Fruit fly (Drosophila melanogaster): ENCODE measurements around the gene CG14304.

Gene CG14304

DNA sequence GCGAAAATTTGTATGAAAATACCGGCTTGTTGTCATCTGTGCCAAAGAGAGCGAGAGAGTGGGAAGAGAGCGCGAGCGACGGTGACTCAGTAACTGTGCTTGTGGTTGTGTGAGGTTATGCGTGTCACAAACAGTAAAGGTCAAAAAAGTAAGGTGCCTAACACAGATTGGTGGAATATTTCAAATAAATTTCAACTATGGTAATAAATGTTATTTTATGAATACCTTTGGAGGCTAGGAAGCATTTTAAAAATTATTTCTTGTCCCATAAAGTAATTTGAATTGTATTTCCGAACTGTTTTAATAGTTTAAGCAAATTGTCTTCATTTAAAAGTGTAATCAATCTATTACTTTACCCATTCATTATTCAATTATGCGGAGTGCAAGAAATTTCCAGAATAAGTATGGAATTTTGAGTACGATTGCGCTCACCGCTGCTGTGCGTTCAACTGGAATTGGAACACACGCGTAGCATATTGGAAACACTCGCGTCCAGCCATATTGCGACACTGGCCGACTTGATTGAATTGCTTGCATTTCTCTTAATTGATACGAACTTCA, 47.3 kb downstream of the CG14304 start (continued):
- TF ChIP-seq CG30403 (GFP tag; optimal IDR thresholded peaks at IDR 0.05): peak; percentile 97
- peak; percentile 90 for TF ChIP-seq sisA (GFP tag; IDR thresholded peaks at IDR 0.05)
- TF ChIP-seq BtbVII (GFP tag; optimal IDR thresholded peaks at IDR 0.05): peak; percentile 92
- peak; percentile 41 for TF ChIP-seq yki (optimal IDR thresholded peaks at IDR 0.05)
- TF ChIP-seq slp2 (GFP tag; optimal IDR thresholded peaks at IDR 0.05): peak; percentile 93
- TF ChIP-seq MBD-R2 (GFP tag; IDR thresholded peaks at IDR 0.05): peak; percentile 72
- TF ChIP-seq ranshi (GFP tag; IDR thresholded peaks at IDR 0.05): peak; percentile 80
- TF ChIP-seq CG6854 (GFP tag; optimal IDR thresholded peaks at IDR 0.05): peak; percentile 90
- peak; percentile 94 for TF ChIP-seq Atf-2 (GFP tag; optimal IDR thresholded peaks at IDR 0.05)
- peak; percentile 88 for TF ChIP-seq CG1603 (tag; optimal IDR thresholded peaks at IDR 0.05)
- TF ChIP-seq ap (GFP tag; IDR thresholded peaks at IDR 0.05): peak; percentile 86
- TF ChIP-seq oc (tag; optimal IDR thresholded peaks at IDR 0.05): peak; percentile 89
- TF ChIP-seq seq (GFP tag; IDR thresholded peaks at IDR 0.05): peak; percentile 94
- TF ChIP-seq unc-4 (GFP tag; IDR thresholded peaks at IDR 0.05; ENCODE audit: partially characterized antibody): no peak
- TF ChIP-seq zfh1 (GFP tag; IDR thresholded peaks at IDR 0.05): peak; percentile 83
- TF ChIP-seq sr (GFP tag; IDR thresholded peaks at IDR 0.05): no peak
- peak; percentile 96 for TF ChIP-seq dysf (GFP tag; IDR thresholded peaks at IDR 0.05)
- TF ChIP-seq TFAM (GFP tag; optimal IDR thresholded peaks at IDR 0.05): peak; percentile 66
- peak; percentile 90 for TF ChIP-seq salm (tag; optimal IDR thresholded peaks at IDR 0.05)
- peak; percentile 93 to 96 for TF ChIP-seq dpn (GFP tag; optimal IDR thresholded peaks at IDR 0.05)
- peak; percentile 89 for TF ChIP-seq peb (GFP tag; IDR thresholded peaks at IDR 0.05)
- no peak for TF ChIP-seq Dp (GFP tag; optimal IDR thresholded peaks at IDR 0.05)
- peak; percentile 14 for TF ChIP-seq BEAF-32 (GFP tag; optimal IDR thresholded peaks at IDR 0.05)
- TF ChIP-seq Hey (tag; optimal IDR thresholded peaks at IDR 0.05): peak; percentile 56
- TF ChIP-seq CG13894 (tag; optimal IDR thresholded peaks at IDR 0.05): peak; percentile 81
- TF ChIP-seq cato (GFP tag; optimal IDR thresholded peaks at IDR 0.05; ENCODE audit: borderline replicate concordance): peak; percentile 92
- peak; percentile 80 for TF ChIP-seq CG8359 (GFP tag; optimal IDR thresholded peaks at IDR 0.05; ENCODE audit: borderline replicate concordance)
- TF ChIP-seq zf30C (GFP tag; optimal IDR thresholded peaks at IDR 0.05): no peak
- TF ChIP-seq CG7372 (GFP tag; IDR thresholded peaks at IDR 0.05): peak; percentile 88
- TF ChIP-seq CG33213 (GFP tag; optimal IDR thresholded peaks at IDR 0.05): peak; percentile 67
- TF ChIP-seq so (GFP tag; IDR thresholded peaks at IDR 0.05): peak; percentile 95
- no peak for TF ChIP-seq CG42726 (GFP tag; IDR thresholded peaks at IDR 0.05; ENCODE audit: partially characterized antibody)
- peak; percentile 95 for TF ChIP-seq Ptx1 (GFP tag; IDR thresholded peaks at IDR 0.05)
- TF ChIP-seq CG15479 (GFP tag; optimal IDR thresholded peaks at IDR 0.05): peak; percentile 44
- peak; percentile 94 for TF ChIP-seq Drgx (GFP tag; IDR thresholded peaks at IDR 0.05)
- peak; percentile 75 for TF ChIP-seq CG10431 (GFP tag; optimal IDR thresholded peaks at IDR 0.05)
- peak; percentile 92 for TF ChIP-seq Rfx (GFP tag; IDR thresholded peaks at IDR 0.05)
- peak; percentile 65; the same call in 1 of the 2 replicates for TF ChIP-seq aop (GFP tag; IDR thresholded peaks at IDR 0.05)
- peak; percentile 96 for TF ChIP-seq CG15269 (tag; optimal IDR thresholded peaks at IDR 0.05)
- no peak for TF ChIP-seq Lpt (GFP tag; optimal IDR thresholded peaks at IDR 0.05)
- no peak for TF ChIP-seq CG16813 (GFP tag; IDR thresholded peaks at IDR 0.05; ENCODE audit: partially characterized antibody)
- TF ChIP-seq scrt (GFP tag; optimal IDR thresholded peaks at IDR 0.05): peak; percentile 78
- peak; percentile 82 for TF ChIP-seq CG9876 (GFP tag; optimal IDR thresholded peaks at IDR 0.05)
- TF ChIP-seq insv (GFP tag; optimal IDR thresholded peaks at IDR 0.05): peak; percentile 0 to 67
- TF ChIP-seq ftz-f1 (GFP tag; optimal IDR thresholded peaks at IDR 0.05): no peak
- TF ChIP-seq Atf6 (GFP tag; IDR thresholded peaks at IDR 0.05): peak; percentile 94
- TF ChIP-seq Dll (GFP tag; IDR thresholded peaks at IDR 0.05; ENCODE audit: partially characterized antibody): no peak
- peak; percentile 83 for TF ChIP-seq NFAT (GFP tag; IDR thresholded peaks at IDR 0.05)
- peak; percentile 93 for TF ChIP-seq Atf3 (GFP tag; optimal IDR thresholded peaks at IDR 0.05)
- peak; percentile 85 for TF ChIP-seq CG32772 (GFP tag; IDR thresholded peaks at IDR 0.05)
- TF ChIP-seq HmgZ (tag; optimal IDR thresholded peaks at IDR 0.05): peak; percentile 93
